Fruit fly (Drosophila melanogaster) whole organism, wandering third instar larva: ENCODE measurements around the gene Blos2.

Experiments used
- Myc ChIP-seq: fragments of >200 bp; optimal IDR thresholded peaks from 2 replicates; lab custom pipeline; 2017
- N ChIP-seq: fragments of >200 bp; optimal IDR thresholded peaks from 2 replicates; lab custom pipeline; 2018; ENCODE audit warnings: missing biosample characterization, missing external identifiers, missing genetic modification characterization
- Rel ChIP-seq, 2 experiments: fragments of 200-800 bp; sonication (Bioruptor generic) in 1 of 2; optimal IDR thresholded peaks; 2 replicates in 1 of 2; 3 replicates in 1 of 2; lab custom pipeline; 2016 to 2019; ENCODE audit warnings: mild to moderate bottlenecking in 2 of 2, missing biosample characterization in 2 of 2, missing genetic modification characterization in 2 of 2, moderate library complexity in 1 of 2
- Sp1 ChIP-seq: fragments of 200-800 bp; sonication (Bioruptor generic); optimal IDR thresholded peaks from 3 replicates; lab custom pipeline; 2019; ENCODE audit warnings: missing biosample characterization, mild to moderate bottlenecking, missing genetic modification characterization, moderate library complexity
- pan ChIP-seq: fragments of >200 bp; optimal IDR thresholded peaks from 2 replicates; lab custom pipeline; 2017

dm6 chr3L:11097982-11098663 lies 36.8 kb downstream of the Blos2 start, which contains the start of the genes Irbp18 and APP-BP1:
- peak; percentile 93 for TF ChIP-seq Sp1 (GFP tag; lab: Kevin White, UChicago)
- peak; percentile 70 for TF ChIP-seq Rel (GFP tag; optimal IDR thresholded peaks at IDR 0.05; lab: Kevin White, UChicago)
- peak; percentile 71 for TF ChIP-seq Rel (tag; optimal IDR thresholded peaks at IDR 0.05; lab: Kevin White, UChicago)
- no peak for TF ChIP-seq pan
- TF ChIP-seq Myc (lab: Kevin White, UChicago) = peak; percentile 47
- no peak for TF ChIP-seq N (GFP tag; lab: Kevin White, UChicago)
